Worm (Caenorhabditis elegans) whole organism, L4/young adult: ENCODE data around the gene F01G10.4.

Experiments
- W03F9.2 ChIP-seq: fragments of 150-350 bp; optimal IDR thresholded peaks from 2 replicates; lab custom pipeline; 2014; ENCODE audit warnings: missing biosample characterization, missing genetic modification characterization
- dao-5 ChIP-seq: sonication (generic microtip); optimal IDR thresholded peaks from 2 replicates; lab custom pipeline; 2016; ENCODE audit warnings: missing genotype, missing genetic modification characterization, moderate library complexity, missing compliant biosample characterization
- him-1 ChIP-seq: sonication (generic microtip); optimal IDR thresholded peaks from 2 replicates; lab custom pipeline; 2016; ENCODE audit warnings: missing genotype, missing genetic modification reagents, missing genetic modification characterization, missing compliant biosample characterization

ce11 chrIV:10269137-10269933 is 37.0 kb upstream of the F01G10.4 start, which contains the start of the genes nspd-7 and Y43C5A.2:
- TF ChIP-seq dao-5 (no peak), him-1 (no peak), W03F9.2 (tag; lab: Kevin White, UChicago) (no peak)
